Fruit fly (Drosophila melanogaster) S2 (cell line): ENCODE results near the gene CG31697.
A peak's percentile ranks its signal among the peaks of the same experiment; 100 is the strongest.

Experiments
- CG8478 ChIP-seq: fragments of >200 bp; optimal IDR thresholded peaks from 2 replicates; lab custom pipeline; 2018
- CTCF ChIP-seq, 2 experiments: fragments of >200 bp; optimal IDR thresholded peaks; 2 replicates each; lab custom pipeline; 2018

Gene CG31697

dm6 chr2L:19535234-19535633 lies at the start of gene CG31697:
Gene CG31697, plus strand, starts transcription at chr2L:19535448.
- no peak for TF ChIP-seq CTCF (optimal IDR thresholded peaks at IDR 0.05; lab: Kevin White, UChicago)
- TF ChIP-seq CG8478 (lab: Kevin White, UChicago), result no peak

- TF ChIP-seq CG8478 (lab: Kevin White, UChicago) (no peak), CTCF (optimal IDR thresholded peaks at IDR 0.05; lab: Kevin White, UChicago) (no peak)
Observed at dm6 chr2L:19487190-19487589, 48.1 kb upstream of the CG31697 start, which contains the start of gene CG13083. Gene CG13083, plus strand, starts transcription at chr2L:19487490.

dm6 chr2L:19489997-19490461 lies 45.2 kb upstream of the CG31697 start, which contains the start of the genes CG10194 and CG18094:
Gene CG10194, minus strand, starts transcription at chr2L:19490104.
Gene CG18094, plus strand, starts transcription at chr2L:19490262.
- TF ChIP-seq CTCF (optimal IDR thresholded peaks at IDR 0.05; lab: Kevin White, UChicago) (no peak), CG8478 (lab: Kevin White, UChicago) (no peak)

- TF ChIP-seq CTCF (optimal IDR thresholded peaks at IDR 0.05; lab: Kevin White, UChicago) (no peak), CG8478 (lab: Kevin White, UChicago) (no peak)
Observed at dm6 chr2L:19492934-19493686, 42.1 kb upstream of the CG31697 start, which contains the start of the genes swm and Ctu2. Gene swm, plus strand, starts transcription at chr2L:19493251. Gene Ctu2, minus strand, starts transcription at chr2L:19493253.

dm6 chr2L:19497983-19498382 lies 37.3 kb upstream of the CG31697 start, which contains the start of gene Top3alpha:
Gene Top3alpha, plus strand, starts transcription at chr2L:19498168.
- TF ChIP-seq CG8478 (lab: Kevin White, UChicago), result no peak
- TF ChIP-seq CTCF (optimal IDR thresholded peaks at IDR 0.05; lab: Kevin White, UChicago), result no peak

dm6 chr2L:19506323-19506722 lies 28.9 kb upstream of the CG31697 start:
- TF ChIP-seq CTCF (optimal IDR thresholded peaks at IDR 0.05; lab: Kevin White, UChicago), result no peak
- no peak for TF ChIP-seq CG8478 (lab: Kevin White, UChicago)

- TF ChIP-seq CG8478 (lab: Kevin White, UChicago), result no peak
- TF ChIP-seq CTCF (optimal IDR thresholded peaks at IDR 0.05; lab: Kevin White, UChicago), result peak in 1 of 2 experiments; percentile 27
Observed at dm6 chr2L:19508361-19508918, 26.8 kb upstream of the CG31697 start, which contains the start of gene cyst. Gene cyst, minus strand, starts transcription at chr2L:19508764.

dm6 chr2L:19512184-19512583 lies 23.1 kb upstream of the CG31697 start:
- TF ChIP-seq CG8478 (lab: Kevin White, UChicago), result no peak
- no peak for TF ChIP-seq CTCF (optimal IDR thresholded peaks at IDR 0.05; lab: Kevin White, UChicago)

- TF ChIP-seq CG8478 (lab: Kevin White, UChicago) (no peak), CTCF (optimal IDR thresholded peaks at IDR 0.05; lab: Kevin White, UChicago) (no peak)
Observed at dm6 chr2L:19516062-19516461, 19.2 kb upstream of the CG31697 start.

dm6 chr2L:19517154-19517814 lies 18.0 kb upstream of the CG31697 start, which contains the start of gene Hasp:
Gene Hasp, minus strand, starts transcription at chr2L:19517204.
- no peak for TF ChIP-seq CTCF (optimal IDR thresholded peaks at IDR 0.05; lab: Kevin White, UChicago)
- no peak for TF ChIP-seq CG8478 (lab: Kevin White, UChicago)

dm6 chr2L:19518636-19519086 lies 16.6 kb upstream of the CG31697 start, which contains the start of gene CG10132:
Gene CG10132, plus strand, starts transcription at chr2L:19518824.
- no peak for TF ChIP-seq CTCF (optimal IDR thresholded peaks at IDR 0.05; lab: Kevin White, UChicago)
- no peak for TF ChIP-seq CG8478 (lab: Kevin White, UChicago)

- TF ChIP-seq CG8478 (lab: Kevin White, UChicago) (no peak), CTCF (optimal IDR thresholded peaks at IDR 0.05; lab: Kevin White, UChicago) (no peak)
Observed at dm6 chr2L:19519611-19520010, 15.6 kb upstream of the CG31697 start.

dm6 chr2L:19526316-19526715 lies 8.9 kb upstream of the CG31697 start, which contains the start of the genes Dpm1 and CG10137:
Gene Dpm1, minus strand, starts transcription at chr2L:19526368.
Gene CG10137, plus strand, starts transcription at chr2L:19526686.
- TF ChIP-seq CG8478 (lab: Kevin White, UChicago), result no peak
- TF ChIP-seq CTCF (optimal IDR thresholded peaks at IDR 0.05; lab: Kevin White, UChicago), result no peak

dm6 chr2L:19526844-19527243 lies 8.4 kb upstream of the CG31697 start:
- TF ChIP-seq CTCF (optimal IDR thresholded peaks at IDR 0.05; lab: Kevin White, UChicago) (no peak), CG8478 (lab: Kevin White, UChicago) (no peak)
